Fruit fly (Drosophila melanogaster): Measurements from ENCODE around the gene Ttc30.
A peak's percentile ranks its signal among the peaks of the same experiment; 100 is the strongest.

The Ttc30 gene

dm6 chr2L:13106507-13106906 is at the start of gene Ttc30:
Gene Ttc30, plus strand, starts transcription at chr2L:13106807.
- no peak for TF ChIP-seq jing (GFP tag; optimal IDR thresholded peaks at IDR 0.05)
- peak; percentile 39 for TF ChIP-seq scrt (GFP tag; optimal IDR thresholded peaks at IDR 0.05)

- TF ChIP-seq CG7839 (tag; optimal IDR thresholded peaks at IDR 0.05) (peak; percentile 20), CG6654 (GFP tag; optimal IDR thresholded peaks at IDR 0.05) (no peak), CG16779 (GFP tag; IDR thresholded peaks at IDR 0.05) (0 out of 2 replicates have a peak, but pooled peaks have one; percentile 56), lmd (GFP tag; IDR thresholded peaks at IDR 0.05) (no peak), CG16813 (GFP tag; IDR thresholded peaks at IDR 0.05; ENCODE audit: partially characterized antibody) (no peak), HHEX (GFP tag; optimal IDR thresholded peaks at IDR 0.05) (no peak), tio (GFP tag; optimal IDR thresholded peaks at IDR 0.05) (no peak), Nf-YC (tag; optimal IDR thresholded peaks at IDR 0.05) (peak; percentile 89), NfI (GFP tag; optimal IDR thresholded peaks at IDR 0.05) (peak; percentile 22), CG7928 (GFP tag; optimal IDR thresholded peaks at IDR 0.05) (no peak), gce (GFP tag; IDR thresholded peaks at IDR 0.05) (no peak), ranshi (GFP tag; IDR thresholded peaks at IDR 0.05) (no peak), her (GFP tag; optimal IDR thresholded peaks at IDR 0.05) (peak; percentile 42), CG3995 (GFP tag; optimal IDR thresholded peaks at IDR 0.05) (no peak), CG8388 (GFP tag; optimal IDR thresholded peaks at IDR 0.05) (no peak), CoRest (tag; optimal IDR thresholded peaks at IDR 0.05) (no peak), ato (GFP tag; IDR thresholded peaks at IDR 0.05; ENCODE audit: partially characterized antibody) (no peak; the same call in 1 of the 2 replicates), gcm (GFP tag; optimal IDR thresholded peaks at IDR 0.05) (no peak), CG8765 (GFP tag; IDR thresholded peaks at IDR 0.05) (no peak), Doc3 (GFP tag; IDR thresholded peaks at IDR 0.05; ENCODE audit: partially characterized antibody) (0 out of 3 replicates have a peak, but pooled peaks have one; percentile 11), ERR (GFP tag; optimal IDR thresholded peaks at IDR 0.05) (no peak), mld (GFP tag; IDR thresholded peaks at IDR 0.05; ENCODE audit: partially characterized antibody) (no peak), Jarid2 (GFP tag; optimal IDR thresholded peaks at IDR 0.05) (peak; percentile 95), CkIIα-i1 (GFP tag; IDR thresholded peaks at IDR 0.05) (no peak), Hmr (GFP tag; optimal IDR thresholded peaks at IDR 0.05) (peak; percentile 34), CG1832 (GFP tag; optimal IDR thresholded peaks at IDR 0.05) (no peak), Blimp-1 (GFP tag; optimal IDR thresholded peaks at IDR 0.05) (no peak), kay (GFP tag; optimal IDR thresholded peaks at IDR 0.05) (no peak), lilli (GFP tag; optimal IDR thresholded peaks at IDR 0.05) (no peak), CG14965 (GFP tag; optimal IDR thresholded peaks at IDR 0.05; ENCODE audit: borderline replicate concordance) (no peak), Hr3 (GFP tag; optimal IDR thresholded peaks at IDR 0.05) (no peak), nom (GFP tag; optimal IDR thresholded peaks at IDR 0.05) (peak; percentile 73), H15 (GFP tag; IDR thresholded peaks at IDR 0.05) (no peak), Oli (tag; optimal IDR thresholded peaks at IDR 0.05) (no peak), sim (GFP tag; IDR thresholded peaks at IDR 0.05) (no peak), CG2129 (GFP tag; IDR thresholded peaks at IDR 0.05; ENCODE audit: partially characterized antibody) (no peak), run (tag; optimal IDR thresholded peaks at IDR 0.05) (no peak), row (GFP tag; IDR thresholded peaks at IDR 0.05) (no peak; the same call in 2 of the 3 replicates), Xbp1 (GFP tag; optimal IDR thresholded peaks at IDR 0.05) (no peak), gro (GFP tag; optimal IDR thresholded peaks at IDR 0.05) (no peak), Nf-YA (GFP tag; IDR thresholded peaks at IDR 0.05) (no peak), CG4360 (GFP tag; IDR thresholded peaks at IDR 0.05) (0 out of 2 replicates have a peak, but pooled peaks have one; percentile 41), CG18764 (GFP tag; optimal IDR thresholded peaks at IDR 0.05) (no peak), gfzf (GFP tag; optimal IDR thresholded peaks at IDR 0.05) (no peak), dysf (GFP tag; IDR thresholded peaks at IDR 0.05) (no peak), danr (GFP tag; IDR thresholded peaks at IDR 0.05) (no peak)
These were observed 46.5 kb upstream of the Ttc30 start, which contains the start of gene CG9932 for dm6 chr2L:13060037-13060537. Gene CG9932, minus strand, starts transcription at chr2L:13060140.

Measured in whole organism, embryonic.